Worm (Caenorhabditis elegans): ENCODE results near the gene npp-5.

ce11 chrII:11637189-11637754, 37.7 kb upstream of the npp-5 start:
- TF ChIP-seq ama-1 (optimal IDR thresholded peaks at IDR 0.05): no peak
- no peak for TF ChIP-seq tra-4 (tag; optimal IDR thresholded peaks at IDR 0.05)
- TF ChIP-seq F13C5.2 (tag; optimal IDR thresholded peaks at IDR 0.05): no peak
- no peak for TF ChIP-seq hmg-4 (GFP tag; optimal IDR thresholded peaks at IDR 0.05)
- peak; percentile 23 for TF ChIP-seq ceh-36 (tag; optimal IDR thresholded peaks at IDR 0.05)
- TF ChIP-seq hnd-1 (tag; optimal IDR thresholded peaks at IDR 0.05): no peak

Measured in whole organism, early embryonic.